Worm (Caenorhabditis elegans): ENCODE results near the gene Y49A10A.2.

ce11 chrX:10410539-10410938 is 38.1 kb upstream of the Y49A10A.2 start:
- TF ChIP-seq unc-62 (GFP tag; optimal IDR thresholded peaks at IDR 0.05) (peak; percentile 96), snpc-4 (tag; optimal IDR thresholded peaks at IDR 0.05) (no peak), blmp-1 (tag; optimal IDR thresholded peaks at IDR 0.05) (no peak), pha-4 (tag; optimal IDR thresholded peaks at IDR 0.05) (no peak), lin-13 (tag; optimal IDR thresholded peaks at IDR 0.05) (no peak)

Measured in whole organism, mixed stage, embryonic.